Worm (Caenorhabditis elegans): ENCODE results near the gene W10G11.1.

DNA sequence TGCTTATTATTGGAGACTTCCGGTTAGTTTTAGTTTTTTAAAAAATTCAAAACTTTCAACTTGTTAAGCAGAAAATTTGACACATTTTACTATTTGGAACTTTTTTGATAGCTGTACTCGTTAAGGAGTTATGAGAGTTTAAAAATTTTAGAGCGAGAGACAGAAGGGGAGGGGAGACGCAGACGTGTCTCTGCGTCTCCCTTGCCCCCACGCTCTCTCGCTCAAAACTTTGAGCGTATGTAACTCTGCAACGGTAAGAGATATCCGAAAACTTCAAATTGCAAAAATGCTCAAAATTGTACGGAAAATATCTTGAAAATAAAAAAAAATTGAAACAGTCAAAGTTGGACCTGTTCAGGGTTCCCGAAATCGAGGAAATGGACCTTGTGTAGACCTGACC lies 44.3 kb downstream of the W10G11.1 start:
- TF ChIP-seq him-1 (tag; optimal IDR thresholded peaks at IDR 0.05): no peak
- TF ChIP-seq dao-5 (tag; optimal IDR thresholded peaks at IDR 0.05): no peak

Data from whole organism, L4/young adult.